Worm (Caenorhabditis elegans) whole organism, L2 larva: ENCODE measurements around the gene C27F2.6.

Source experiments
- R02D3.7 ChIP-seq: fragments of 150-350 bp; optimal IDR thresholded peaks from 2 replicates; lab custom pipeline; 2014; ENCODE audit warnings: missing biosample characterization, missing genetic modification characterization
- ama-1 ChIP-seq: fragments of 150-350 bp; optimal IDR thresholded peaks from 2 replicates; lab custom pipeline; 2018; ENCODE audit warnings: inconsistent platforms
- lin-13 ChIP-seq: fragments of 150-350 bp; optimal IDR thresholded peaks from 2 replicates; lab custom pipeline; 2014; ENCODE audit warnings: missing biosample characterization, missing genetic modification reagents, missing genetic modification characterization
- nhr-11 ChIP-seq: fragments of 150-350 bp; optimal IDR thresholded peaks from 2 replicates; lab custom pipeline; 2014; ENCODE audit warnings: missing biosample characterization, missing genetic modification characterization
- unc-55 ChIP-seq: fragments of 150-350 bp; sonication (generic microtip); optimal IDR thresholded peaks from 3 replicates; lab custom pipeline; 2014; ENCODE audit warnings: missing biosample characterization, missing genetic modification reagents, missing genetic modification characterization
- unc-62 ChIP-seq: fragments of 150-350 bp; optimal IDR thresholded peaks from 2 replicates; lab custom pipeline; 2014; ENCODE audit warnings: missing biosample characterization, missing genetic modification reagents, missing genetic modification characterization
- ztf-1 ChIP-seq: fragments of 200-800 bp; sonication (Bioruptor generic); conservative IDR thresholded peaks from 2 replicates; pipeline ENCODE4 v1.3.6; 2022; ENCODE audit warnings: missing genetic modification characterization, missing compliant biosample characterization
- ztf-11 ChIP-seq: sonication (generic microtip); optimal IDR thresholded peaks from 2 replicates; lab custom pipeline; 2017; ENCODE audit warnings: missing biosample characterization, missing genetic modification characterization

ce11 chrIII:5023642-5024041 is 43.4 kb upstream of the C27F2.6 start:
- TF ChIP-seq lin-13 (GFP tag; lab: Kevin White, UChicago) (no peak), ama-1 (no peak), R02D3.7 (tag; lab: Kevin White, UChicago) (no peak), ztf-1 (no peak), unc-62 (GFP tag; lab: Kevin White, UChicago) (no peak), unc-55 (GFP tag; lab: Kevin White, UChicago) (no peak), nhr-11 (no peak), ztf-11 (tag; lab: Kevin White, UChicago) (no peak)
